Worm (Caenorhabditis elegans): ENCODE measurements around the gene dpm-1.

ce11 chrIV:409935-410334 is 35.5 kb upstream of the dpm-1 start, which contains the start of gene kgb-1:
- TF ChIP-seq W03F9.2 (tag; optimal IDR thresholded peaks at IDR 0.05) (no peak), dao-5 (tag; optimal IDR thresholded peaks at IDR 0.05) (no peak), him-1 (tag; optimal IDR thresholded peaks at IDR 0.05) (no peak)

Data from whole organism, L4/young adult.